Worm (Caenorhabditis elegans): ENCODE results near the gene fbxa-131.

- TF ChIP-seq aly-1 (tag; optimal IDR thresholded peaks at IDR 0.05) (no peak), tra-4 (tag; optimal IDR thresholded peaks at IDR 0.05) (no peak), B0310.2 (tag; optimal IDR thresholded peaks at IDR 0.05) (no peak), ama-1 (optimal IDR thresholded peaks at IDR 0.05) (no peak), scrt-1 (GFP tag; IDR thresholded peaks at IDR 0.05) (no peak), tbx-37 (GFP tag; conservative IDR thresholded peaks at IDR 0.05) (no peak), tbx-11 (GFP tag; IDR thresholded peaks at IDR 0.05) (no peak), sea-1 (GFP tag; conservative IDR thresholded peaks at IDR 0.05) (no peak), pes-1 (GFP tag; IDR thresholded peaks at IDR 0.05) (no peak)
These were observed 50.1 kb downstream of the fbxa-131 start, which contains the start of gene clec-258 for ce11 chrV:19788360-19788759.

Data from whole organism, early embryonic.